In genomic region chrX:1893532-1893931, dm6 we compare ENCODE assay signal across 2 fruit fly cellular contexts.
TF ChIP-seq lines count a peak whose summit lies in the region.

No protein-coding gene starts in this region.

- no peak for TF ChIP-seq CTCF in whole organism, embryonic (GFP tag; optimal IDR thresholded peaks at IDR 0.05; lab: Kevin White, UChicago)

TF ChIP-seq in whole organism, adult, 20 proteins besides CTCF, POLR2A, EP300 and RAD21:
- peak; percentile 8 for TF ChIP-seq cic (GFP tag; optimal IDR thresholded peaks at IDR 0.05; lab: Kevin White, UChicago)
- TF ChIP-seq pad (GFP tag; optimal IDR thresholded peaks at IDR 0.05; lab: Kevin White, UChicago), result no peak
- no peak for TF ChIP-seq ovo (GFP tag; optimal IDR thresholded peaks at IDR 0.05; lab: Kevin White, UChicago)
- TF ChIP-seq CG7045 (GFP tag; optimal IDR thresholded peaks at IDR 0.05; lab: Kevin White, UChicago), result no peak

TF ChIP-seq in whole organism, embryonic, 481 proteins besides CTCF, POLR2A, EP300 and RAD21:
- TF ChIP-seq CG1832 (GFP tag; optimal IDR thresholded peaks at IDR 0.05; lab: Kevin White, UChicago), result peak; percentile 64
- TF ChIP-seq CG10274 (GFP tag; optimal IDR thresholded peaks at IDR 0.05; lab: Kevin White, UChicago), result no peak
- TF ChIP-seq YL-1 (GFP tag; optimal IDR thresholded peaks at IDR 0.05; lab: Kevin White, UChicago), result peak; percentile 11
- TF ChIP-seq Camta (GFP tag; optimal IDR thresholded peaks at IDR 0.05; lab: Kevin White, UChicago), result no peak
- TF ChIP-seq sens (GFP tag; lab: Kevin White, UChicago), result peak; percentile 47
- TF ChIP-seq Blimp-1 (GFP tag; optimal IDR thresholded peaks at IDR 0.05; lab: Kevin White, UChicago), result peak; percentile 13
- TF ChIP-seq CG4360 (GFP tag; IDR thresholded peaks at IDR 0.05; lab: Robert Waterston, UW), result peak; percentile 87
- peak; percentile 38; the same call in 1 of the 2 replicates for TF ChIP-seq CG10321 (GFP tag; IDR thresholded peaks at IDR 0.05; lab: Robert Waterston, UW)
- TF ChIP-seq Aef1 (GFP tag; IDR thresholded peaks at IDR 0.05; lab: Robert Waterston, UW), result peak; percentile 18; the same call in 1 of the 3 replicates
- TF ChIP-seq HLH54F (GFP tag; optimal IDR thresholded peaks at IDR 0.05; lab: Kevin White, UChicago), result no peak
- TF ChIP-seq CG17385 (GFP tag; optimal IDR thresholded peaks at IDR 0.05; lab: Kevin White, UChicago), result peak; percentile 72
- 0 out of 4 replicates have a peak, but pooled peaks have one; percentile 18 for TF ChIP-seq chinmo (GFP tag; IDR thresholded peaks at IDR 0.05; lab: Robert Waterston, UW; ENCODE audit: partially characterized antibody)
- TF ChIP-seq CG3163 (GFP tag; optimal IDR thresholded peaks at IDR 0.05; lab: Kevin White, UChicago), result no peak
- TF ChIP-seq stwl (tag; optimal IDR thresholded peaks at IDR 0.05; lab: Kevin White, UChicago), result no peak
